Worm (Caenorhabditis elegans) whole organism, L1 larva: ENCODE results near the gene col-108.

Experiments used
- C34B4.2 ChIP-seq: sonication (generic microtip); optimal IDR thresholded peaks from 2 replicates; lab custom pipeline; 2017; ENCODE audit warnings: mild to moderate bottlenecking, missing genetic modification characterization, missing compliant biosample characterization
- F16B12.6 ChIP-seq: fragments of 150-350 bp; optimal IDR thresholded peaks from 2 replicates; lab custom pipeline; 2014; ENCODE audit warnings: missing biosample characterization, missing genetic modification characterization
- Y116A8C.19 ChIP-seq: sonication (generic microtip); optimal IDR thresholded peaks from 2 replicates; lab custom pipeline; 2016; ENCODE audit warnings: missing compliant biosample characterization, missing genetic modification characterization, borderline replicate concordance
- aha-1 ChIP-seq: fragments of 150-350 bp; optimal IDR thresholded peaks from 2 replicates; lab custom pipeline; 2014; ENCODE audit warnings: missing biosample characterization, missing genetic modification characterization
- aly-2 ChIP-seq: fragments of 150-350 bp; optimal IDR thresholded peaks from 2 replicates; lab custom pipeline; 2014; ENCODE audit warnings: missing biosample characterization, missing genetic modification characterization
- ceh-63 ChIP-seq: fragments of 200-800 bp; sonication (Bioruptor generic); optimal IDR thresholded peaks from 2 replicates; lab custom pipeline; 2018; ENCODE audit warnings: mild to moderate bottlenecking, missing genetic modification characterization, missing compliant biosample characterization
- ceh-8 ChIP-seq: fragments of 200-800 bp; sonication (Bioruptor generic); optimal IDR thresholded peaks from 2 replicates; lab custom pipeline; 2018; ENCODE audit warnings: mild to moderate bottlenecking, missing genetic modification characterization, moderate library complexity, missing compliant biosample characterization
- ceh-82 ChIP-seq, 3 experiments: fragments of 150-350 bp in 1 of 3; sonication (generic microtip) in 2 of 3; optimal IDR thresholded peaks; 2 replicates each; lab custom pipeline; 2014 to 2017; ENCODE audit warnings: missing biosample characterization in 3 of 3, missing genetic modification characterization in 3 of 3
- ceh-88 ChIP-seq: fragments of 200-800 bp; sonication (Bioruptor generic); IDR thresholded peaks from 2 replicates; pipeline ENCODE4 v1.3.6; 2022; ENCODE audit warnings: missing genetic modification characterization, missing compliant biosample characterization
- efl-1 ChIP-seq, 4 experiments: fragments of 150-350 bp; optimal IDR thresholded peaks in 3 of 4; peaks in 1 of 4; 1 replicate in 1 of 4; 2 replicates in 3 of 4; lab custom pipeline; 2014; ENCODE audit warnings: missing biosample characterization in 2 of 4, missing genetic modification characterization in 2 of 4, missing genetic modification reagents in 2 of 4
- egl-13 ChIP-seq: sonication (generic microtip); optimal IDR thresholded peaks from 2 replicates; lab custom pipeline; 2016; ENCODE audit warnings: missing genotype, missing genetic modification reagents, missing genetic modification characterization, missing compliant biosample characterization
- elt-2 ChIP-seq: sonication (generic microtip); optimal IDR thresholded peaks from 2 replicates; lab custom pipeline; 2016; ENCODE audit warnings: missing genetic modification characterization, mild to moderate bottlenecking, inconsistent platforms, missing compliant biosample characterization, missing genetic modification reagents
- ets-5 ChIP-seq: fragments of 200-800 bp; sonication (Bioruptor generic); IDR thresholded peaks from 2 replicates; pipeline ENCODE4 v1.3.6; 2022; ENCODE audit warnings: missing genetic modification characterization, missing compliant biosample characterization
- fkh-4 ChIP-seq: sonication (generic microtip); optimal IDR thresholded peaks from 2 replicates; lab custom pipeline; 2016; ENCODE audit warnings: missing compliant biosample characterization, missing genetic modification characterization, borderline replicate concordance
- hlh-4 ChIP-seq: sonication (generic microtip); optimal IDR thresholded peaks from 2 replicates; lab custom pipeline; 2016; ENCODE audit warnings: mild to moderate bottlenecking, missing genetic modification characterization, missing compliant biosample characterization
- lin-13 ChIP-seq: fragments of 150-350 bp; optimal IDR thresholded peaks from 2 replicates; lab custom pipeline; 2014; ENCODE audit warnings: missing biosample characterization, missing genetic modification reagents, missing genetic modification characterization
- lin-14 ChIP-seq: fragments of 200-800 bp; sonication (Bioruptor generic); optimal IDR thresholded peaks from 2 replicates; lab custom pipeline; 2018; ENCODE audit warnings: mild to moderate bottlenecking, missing genetic modification characterization, moderate library complexity, missing compliant biosample characterization
- lin-15B ChIP-seq: fragments of 150-350 bp; sonication (generic microtip); optimal IDR thresholded peaks from 3 replicates; lab custom pipeline; 2014; ENCODE audit warnings: missing biosample characterization, missing genetic modification characterization
- lin-39 ChIP-seq: fragments of 150-350 bp; optimal IDR thresholded peaks from 2 replicates; lab custom pipeline; 2014; ENCODE audit warnings: missing biosample characterization, missing genetic modification reagents, missing genetic modification characterization
- lsy-2 ChIP-seq, 2 experiments: fragments of 150-350 bp; optimal IDR thresholded peaks; 2 replicates each; lab custom pipeline; 2014; ENCODE audit warnings: missing biosample characterization in 2 of 2, missing genetic modification characterization in 2 of 2
- mab-9 ChIP-seq: fragments of 200-800 bp; sonication (Bioruptor generic); IDR thresholded peaks from 2 replicates; pipeline ENCODE4 v1.3.6; 2022; ENCODE audit warnings: missing genetic modification reagents, missing genetic modification characterization, missing compliant biosample characterization
- nhr-11 ChIP-seq: fragments of 150-350 bp; optimal IDR thresholded peaks from 2 replicates; lab custom pipeline; 2014; ENCODE audit warnings: missing biosample characterization, missing genetic modification characterization
- nhr-12 ChIP-seq: sonication (generic microtip); optimal IDR thresholded peaks from 2 replicates; lab custom pipeline; 2017; ENCODE audit warnings: missing biosample characterization, missing genetic modification characterization
- nhr-28 ChIP-seq: fragments of 150-350 bp; optimal IDR thresholded peaks from 2 replicates; lab custom pipeline; 2014; ENCODE audit warnings: missing biosample characterization, missing genetic modification characterization
- nhr-47 ChIP-seq: sonication (generic microtip); optimal IDR thresholded peaks from 2 replicates; lab custom pipeline; 2016; ENCODE audit warnings: mild to moderate bottlenecking, missing genetic modification characterization, moderate library complexity, missing compliant biosample characterization
- nhr-71 ChIP-seq: sonication (generic microtip); optimal IDR thresholded peaks from 2 replicates; lab custom pipeline; 2016; ENCODE audit warnings: mild to moderate bottlenecking, missing genetic modification characterization, moderate library complexity, missing compliant biosample characterization
- nhr-76 ChIP-seq: sonication (generic microtip); optimal IDR thresholded peaks from 2 replicates; lab custom pipeline; 2017; ENCODE audit warnings: missing biosample characterization, missing genetic modification characterization
- nhr-85 ChIP-seq: sonication (generic microtip); peaks from one replicate; lab custom pipeline; 2016; ENCODE audit warnings: missing genetic modification characterization, inconsistent platforms, missing compliant biosample characterization
- pag-3 ChIP-seq: sonication (generic microtip); optimal IDR thresholded peaks from 2 replicates; lab custom pipeline; 2017; ENCODE audit warnings: missing genetic modification characterization, mild to moderate bottlenecking, missing compliant biosample characterization, antibody characterized with exemption, borderline replicate concordance; ENCODE audit not compliant: insufficient read depth
- pax-3 ChIP-seq: fragments of 200-800 bp; sonication (Bioruptor generic); optimal IDR thresholded peaks from 2 replicates; lab custom pipeline; 2018; ENCODE audit warnings: mild to moderate bottlenecking, missing genetic modification characterization, moderate library complexity, missing compliant biosample characterization
- rnt-1 ChIP-seq: sonication (generic microtip); optimal IDR thresholded peaks from 2 replicates; lab custom pipeline; 2016; ENCODE audit warnings: mild to moderate bottlenecking, missing genetic modification characterization, moderate library complexity, missing compliant biosample characterization
- skn-1 ChIP-seq: fragments of 150-350 bp; optimal IDR thresholded peaks from 2 replicates; lab custom pipeline; 2014; ENCODE audit warnings: missing biosample characterization, missing genetic modification characterization
- snu-23 ChIP-seq: sonication (generic microtip); optimal IDR thresholded peaks from 2 replicates; lab custom pipeline; 2016; ENCODE audit warnings: missing genetic modification characterization, missing compliant biosample characterization
- swsn-7 ChIP-seq: sonication (generic microtip); optimal IDR thresholded peaks from 2 replicates; lab custom pipeline; 2016; ENCODE audit warnings: missing genetic modification characterization, missing compliant biosample characterization
- tbx-2 ChIP-seq: sonication (generic microtip); optimal IDR thresholded peaks from 2 replicates; lab custom pipeline; 2016; ENCODE audit warnings: missing genetic modification characterization, missing compliant biosample characterization
- tlp-1 ChIP-seq: fragments of 150-350 bp; optimal IDR thresholded peaks from 2 replicates; lab custom pipeline; 2014; ENCODE audit warnings: missing biosample characterization, missing genetic modification characterization
- unc-130 ChIP-seq: fragments of 150-350 bp; optimal IDR thresholded peaks from 2 replicates; lab custom pipeline; 2017; ENCODE audit warnings: missing biosample characterization, missing genetic modification characterization, inconsistent platforms
- unc-62 ChIP-seq: fragments of 150-350 bp; optimal IDR thresholded peaks from 2 replicates; lab custom pipeline; 2014; ENCODE audit warnings: missing biosample characterization, missing genetic modification reagents, missing genetic modification characterization
- unc-86 ChIP-seq: sonication (generic microtip); optimal IDR thresholded peaks from 2 replicates; lab custom pipeline; 2016; ENCODE audit warnings: missing genetic modification characterization, missing compliant biosample characterization
- unc-98 ChIP-seq: fragments of 200-800 bp; sonication (Bioruptor generic); IDR thresholded peaks from 2 replicates; pipeline ENCODE4 v1.3.6; 2022; ENCODE audit warnings: missing genetic modification characterization, missing compliant biosample characterization
- zip-4 ChIP-seq: fragments of 200-800 bp; sonication (Bioruptor generic); optimal IDR thresholded peaks from 2 replicates; lab custom pipeline; 2018; ENCODE audit warnings: mild to moderate bottlenecking, missing genetic modification characterization, moderate library complexity, missing compliant biosample characterization
- ztf-11 ChIP-seq, 2 experiments: sonication (generic microtip); optimal IDR thresholded peaks; 2 replicates each; lab custom pipeline; 2016 to 2017; ENCODE audit warnings: missing genetic modification characterization in 2 of 2, missing biosample characterization in 1 of 2, missing compliant biosample characterization in 1 of 2

The col-108 gene

DNA sequence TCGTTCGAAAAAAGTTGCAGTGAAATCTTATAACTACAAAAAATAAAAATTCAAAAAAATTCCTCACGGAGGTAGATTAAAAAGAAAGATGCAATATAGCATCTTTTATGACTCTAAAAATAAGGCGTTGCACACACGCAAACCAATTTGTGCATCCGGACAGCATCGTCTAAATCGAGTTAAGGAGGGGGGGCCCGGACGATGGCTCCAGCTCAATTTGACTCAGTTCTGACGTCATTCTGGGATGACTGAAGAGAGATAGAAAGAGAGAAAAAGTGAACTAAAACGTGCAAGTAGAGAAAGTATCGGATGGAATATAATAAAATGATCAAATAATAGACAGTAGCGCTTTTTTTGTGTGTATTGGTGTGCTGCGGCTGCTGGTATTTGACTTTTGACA lies 2.4 kb upstream of the col-108 start (continued):
- no peak for TF ChIP-seq nhr-76 (tag; lab: Kevin White, UChicago)
- peak; percentile 46 for TF ChIP-seq tbx-2 (tag; lab: Kevin White, UChicago)
- no peak for TF ChIP-seq unc-62 (GFP tag; lab: Kevin White, UChicago)
- no peak for TF ChIP-seq pag-3 (tag; lab: Kevin White, UChicago)
- TF ChIP-seq unc-98 (GFP tag; lab: Robert Waterston, UW): no peak
- no peak for TF ChIP-seq nhr-85 (tag; lab: Kevin White, UChicago)
- TF ChIP-seq hlh-4: no peak
- no peak for TF ChIP-seq aly-2 (tag; lab: Kevin White, UChicago)
- no peak for TF ChIP-seq F16B12.6 (tag; lab: Kevin White, UChicago)
- no peak for TF ChIP-seq nhr-11
- no peak for TF ChIP-seq zip-4 (GFP tag; lab: Kevin White, UChicago)
- TF ChIP-seq C34B4.2 (tag; lab: Kevin White, UChicago): no peak
- no peak for TF ChIP-seq ceh-63 (GFP tag; lab: Kevin White, UChicago)
- TF ChIP-seq unc-130 (tag; lab: Kevin White, UChicago): no peak
- TF ChIP-seq ztf-11 (tag; optimal IDR thresholded peaks at IDR 0.05; lab: Kevin White, UChicago): no peak
- TF ChIP-seq nhr-71: peak; percentile 63
- TF ChIP-seq egl-13 (tag; lab: Kevin White, UChicago): peak; percentile 21
- no peak for TF ChIP-seq lin-13 (GFP tag; lab: Kevin White, UChicago)
- TF ChIP-seq pax-3 (tag; lab: Kevin White, UChicago): no peak
- TF ChIP-seq ceh-88: no peak
- no peak for TF ChIP-seq tlp-1
- TF ChIP-seq aha-1 (tag; lab: Kevin White, UChicago): no peak
- TF ChIP-seq ceh-82 (tag; optimal IDR thresholded peaks at IDR 0.05; lab: Kevin White, UChicago): peak in 2 of 3 experiments; percentile 16 to 30
- TF ChIP-seq fkh-4: no peak
- no peak for TF ChIP-seq nhr-28 (tag; lab: Kevin White, UChicago)
- no peak for TF ChIP-seq efl-1 (optimal IDR thresholded peaks at IDR 0.05; lab: Kevin White, UChicago)
- no peak for TF ChIP-seq efl-1 (GFP tag; optimal IDR thresholded peaks at IDR 0.05 in 1 of 2; lab: Kevin White, UChicago)
- peak; percentile 3 to 36 for TF ChIP-seq lsy-2 (tag; optimal IDR thresholded peaks at IDR 0.05; lab: Kevin White, UChicago)
- no peak for TF ChIP-seq lin-15B (tag; lab: Kevin White, UChicago)
- TF ChIP-seq nhr-12: no peak
- TF ChIP-seq swsn-7 (tag; lab: Kevin White, UChicago): peak; percentile 33
- TF ChIP-seq unc-86 (tag; lab: Kevin White, UChicago): no peak
- peak; percentile 27 for TF ChIP-seq snu-23
- TF ChIP-seq nhr-47 (tag; lab: Kevin White, UChicago): peak; percentile 55
- peak; percentile 94 for TF ChIP-seq lin-14
- no peak for TF ChIP-seq Y116A8C.19 (tag; lab: Kevin White, UChicago)
- TF ChIP-seq, all 84 proteins: peak for 15

DNA sequence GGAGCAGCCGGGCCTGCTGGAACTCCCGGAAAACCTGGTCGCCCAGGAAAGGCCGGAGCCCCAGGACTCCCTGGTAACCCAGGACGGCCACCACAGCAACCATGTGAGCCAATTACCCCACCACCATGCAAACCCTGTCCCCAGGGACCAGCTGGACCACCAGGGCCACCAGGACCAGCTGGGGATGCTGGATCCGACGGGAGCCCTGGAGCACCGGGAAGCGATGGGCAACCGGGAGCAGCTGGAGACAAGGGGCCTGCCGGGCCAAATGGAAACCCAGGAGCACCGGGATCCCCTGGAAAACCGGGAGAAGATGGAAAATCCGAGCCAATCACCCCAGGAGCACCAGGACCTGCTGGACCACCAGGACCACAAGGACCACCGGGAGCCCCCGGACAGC lies 686 bp downstream of the col-108 start:
- TF ChIP-seq skn-1 (no peak), elt-2 (tag; lab: Kevin White, UChicago) (no peak), ceh-8 (GFP tag; lab: Kevin White, UChicago) (peak; percentile 71), ets-5 (0 out of 2 replicates have a peak, but pooled peaks have one; percentile 41), rnt-1 (tag; lab: Kevin White, UChicago) (no peak), mab-9 (GFP tag; lab: Robert Waterston, UW) (no peak)

- TF ChIP-seq efl-1 (optimal IDR thresholded peaks at IDR 0.05; lab: Kevin White, UChicago) (no peak), efl-1 (GFP tag; optimal IDR thresholded peaks at IDR 0.05 in 1 of 2; lab: Kevin White, UChicago) (peak in 1 of 2 experiments; percentile 9), lin-39 (tag; lab: Kevin White, UChicago) (no peak)
These were observed 3.5 kb downstream of the col-108 start, which contains the start of gene Y41D4A.1 for ce11 chrIV:1771843-1772242. Gene Y41D4A.1, plus strand, starts transcription at chrIV:1772143.
